Fruit fly (Drosophila melanogaster) whole organism, prepupa: ENCODE data around the gene Irbp.

Experiments
- Blimp-1 ChIP-seq: fragments of 200-800 bp; sonication (Bioruptor generic); optimal IDR thresholded peaks from 3 replicates; lab custom pipeline; 2017; ENCODE audit warnings: missing biosample characterization, missing genetic modification characterization, mild to moderate bottlenecking, moderate library complexity, missing genetic modification reagents
- CG10631 ChIP-seq: fragments of 200-800 bp; sonication (Bioruptor generic); optimal IDR thresholded peaks from 2 replicates; lab custom pipeline; 2016; ENCODE audit warnings: missing biosample characterization, missing genetic modification characterization
- CG10669 ChIP-seq: fragments of 200-800 bp; sonication (Bioruptor generic); optimal IDR thresholded peaks from 3 replicates; lab custom pipeline; 2018; ENCODE audit warnings: missing biosample characterization, mild to moderate bottlenecking, missing genetic modification characterization, moderate library complexity
- CG11294 ChIP-seq: fragments of 200-800 bp; sonication (Bioruptor generic); IDR thresholded peaks from 2 replicates; pipeline ENCODE4 v1.3.6; 2022; ENCODE audit warnings: missing biosample characterization, missing genetic modification characterization
- CG11762 ChIP-seq: fragments of 200-800 bp; sonication (Bioruptor generic); optimal IDR thresholded peaks from 3 replicates; lab custom pipeline; 2016; ENCODE audit warnings: missing biosample characterization, missing genetic modification characterization; ENCODE audit not compliant: insufficient read depth
- CG11902 ChIP-seq: fragments of 200-800 bp; sonication (Bioruptor generic); optimal IDR thresholded peaks from 3 replicates; lab custom pipeline; 2016; ENCODE audit warnings: missing biosample characterization, missing genetic modification characterization
- CG15336 ChIP-seq: fragments of 200-800 bp; sonication (Bioruptor generic); IDR thresholded peaks from 2 replicates; pipeline ENCODE4 v1.3.6; 2022; ENCODE audit warnings: missing biosample characterization, missing genetic modification characterization
- CG1621 ChIP-seq: fragments of 200-800 bp; sonication (Bioruptor generic); optimal IDR thresholded peaks from 3 replicates; lab custom pipeline; 2018; ENCODE audit warnings: missing biosample characterization, mild to moderate bottlenecking, missing genetic modification characterization
- CG16779 ChIP-seq: fragments of 200-800 bp; sonication (Bioruptor generic); optimal IDR thresholded peaks from 3 replicates; lab custom pipeline; 2017; ENCODE audit warnings: missing biosample characterization, mild to moderate bottlenecking, missing genetic modification characterization
- CG3032 ChIP-seq: fragments of 200-800 bp; optimal IDR thresholded peaks from 2 replicates; lab custom pipeline; 2019; ENCODE audit warnings: missing biosample characterization, mild to moderate bottlenecking, missing genetic modification characterization, moderate library complexity
- CG31627 ChIP-seq: fragments of 200-800 bp; sonication (Bioruptor generic); optimal IDR thresholded peaks from 3 replicates; lab custom pipeline; 2016; ENCODE audit warnings: missing biosample characterization, missing genetic modification characterization
- CG32006 ChIP-seq: fragments of 200-800 bp; sonication (Bioruptor generic); optimal IDR thresholded peaks from 3 replicates; lab custom pipeline; 2017; ENCODE audit warnings: missing biosample characterization, mild to moderate bottlenecking, missing genetic modification characterization
- CG34406 ChIP-seq: fragments of 200-800 bp; sonication (Bioruptor generic); optimal IDR thresholded peaks from 3 replicates; lab custom pipeline; 2016; ENCODE audit warnings: missing biosample characterization, missing genetic modification characterization
- CG3919 ChIP-seq: fragments of 200-800 bp; sonication (Bioruptor generic); optimal IDR thresholded peaks from 3 replicates; lab custom pipeline; 2016; ENCODE audit warnings: missing biosample characterization, missing genetic modification characterization
- CG6163 ChIP-seq: fragments of 200-800 bp; sonication (Bioruptor generic); IDR thresholded peaks from 3 replicates; pipeline ENCODE4 v1.3.6; 2022; ENCODE audit warnings: missing biosample characterization, missing genetic modification characterization
- CG6276 ChIP-seq: fragments of 200-800 bp; sonication (Bioruptor generic); optimal IDR thresholded peaks from 2 replicates; lab custom pipeline; 2017; ENCODE audit warnings: missing biosample characterization, mild to moderate bottlenecking, missing genetic modification characterization
- CG6792 ChIP-seq: fragments of 200-800 bp; sonication (Bioruptor generic); optimal IDR thresholded peaks from 3 replicates; lab custom pipeline; 2016; ENCODE audit warnings: missing biosample characterization, missing genetic modification characterization
- CG6854 ChIP-seq: fragments of 200-800 bp; sonication (Bioruptor generic); optimal IDR thresholded peaks from 2 replicates; lab custom pipeline; 2017; ENCODE audit warnings: missing biosample characterization, mild to moderate bottlenecking, missing genetic modification characterization
- CG7368 ChIP-seq: fragments of 200-800 bp; sonication (Bioruptor generic); optimal IDR thresholded peaks from 3 replicates; lab custom pipeline; 2016; ENCODE audit warnings: missing biosample characterization, missing genetic modification characterization
- CG8119 ChIP-seq: fragments of 200-800 bp; sonication (Bioruptor generic); IDR thresholded peaks from 3 replicates; pipeline ENCODE4 v1.3.6; 2022; ENCODE audit warnings: missing biosample characterization, missing genetic modification characterization
- CG8319 ChIP-seq: fragments of 200-800 bp; sonication (Bioruptor generic); optimal IDR thresholded peaks from 3 replicates; lab custom pipeline; 2016; ENCODE audit warnings: missing biosample characterization, missing genetic modification characterization
- CG8632 ChIP-seq: fragments of 200-800 bp; sonication (Bioruptor generic); optimal IDR thresholded peaks from 3 replicates; lab custom pipeline; 2016; ENCODE audit warnings: missing biosample characterization, missing genetic modification characterization
- CG9139 ChIP-seq: fragments of 200-800 bp; sonication (Bioruptor generic); optimal IDR thresholded peaks from 3 replicates; lab custom pipeline; 2017; ENCODE audit warnings: missing biosample characterization, mild to moderate bottlenecking, missing genetic modification characterization
- Ets21C ChIP-seq: fragments of 200-800 bp; sonication (Bioruptor generic); optimal IDR thresholded peaks from 3 replicates; lab custom pipeline; 2016; ENCODE audit warnings: missing biosample characterization, missing genetic modification characterization
- Ets96B ChIP-seq: fragments of 200-800 bp; optimal IDR thresholded peaks from 2 replicates; lab custom pipeline; 2019; ENCODE audit warnings: missing biosample characterization, mild to moderate bottlenecking, missing genetic modification characterization, moderate library complexity
- Gug ChIP-seq: fragments of 200-800 bp; sonication (Bioruptor generic); IDR thresholded peaks from 2 replicates; pipeline ENCODE4 v1.3.6; 2022; ENCODE audit warnings: missing biosample characterization, missing genetic modification characterization
- Hr38 ChIP-seq: sonication (Bioruptor generic); optimal IDR thresholded peaks from 2 replicates; lab custom pipeline; 2016; ENCODE audit warnings: missing biosample characterization, missing genetic modification characterization
- Hr39 ChIP-seq: fragments of 200-800 bp; sonication (Bioruptor generic); optimal IDR thresholded peaks from 2 replicates; lab custom pipeline; 2016; ENCODE audit warnings: missing biosample characterization, missing genetic modification characterization
- Lpt ChIP-seq: fragments of 200-800 bp; sonication (Bioruptor generic); optimal IDR thresholded peaks from 3 replicates; lab custom pipeline; 2016; ENCODE audit warnings: missing biosample characterization, missing genetic modification characterization
- Met ChIP-seq: fragments of 200-800 bp; sonication (Bioruptor generic); optimal IDR thresholded peaks from 3 replicates; lab custom pipeline; 2016; ENCODE audit warnings: missing biosample characterization, missing genetic modification characterization
- OdsH ChIP-seq: fragments of 200-800 bp; sonication (Bioruptor generic); optimal IDR thresholded peaks from 3 replicates; lab custom pipeline; 2016; ENCODE audit warnings: missing biosample characterization, missing genetic modification characterization
- Sox14 ChIP-seq: fragments of 200-800 bp; sonication (Bioruptor generic); optimal IDR thresholded peaks from 3 replicates; lab custom pipeline; 2016; ENCODE audit warnings: missing biosample characterization, missing genetic modification characterization
- Sox15 ChIP-seq: fragments of 200-800 bp; sonication (Bioruptor generic); optimal IDR thresholded peaks from 3 replicates; lab custom pipeline; 2016; ENCODE audit warnings: missing biosample characterization, missing genetic modification characterization
- achi ChIP-seq: fragments of 200-800 bp; sonication (Bioruptor generic); optimal IDR thresholded peaks from 3 replicates; lab custom pipeline; 2016; ENCODE audit warnings: missing biosample characterization, missing genetic modification characterization
- acj6 ChIP-seq: fragments of 200-800 bp; sonication (Bioruptor generic); optimal IDR thresholded peaks from 3 replicates; lab custom pipeline; 2016; ENCODE audit warnings: missing biosample characterization, missing genetic modification characterization
- cyc ChIP-seq: fragments of 200-800 bp; sonication (Bioruptor generic); optimal IDR thresholded peaks from 3 replicates; lab custom pipeline; 2016; ENCODE audit warnings: missing biosample characterization, missing genetic modification characterization
- dac ChIP-seq: fragments of 200-800 bp; sonication (Bioruptor generic); optimal IDR thresholded peaks from 2 replicates; lab custom pipeline; 2017; ENCODE audit warnings: missing biosample characterization, mild to moderate bottlenecking, missing genetic modification characterization
- dsx ChIP-seq: fragments of 200-800 bp; optimal IDR thresholded peaks from 3 replicates; lab custom pipeline; 2019; ENCODE audit warnings: missing biosample characterization, mild to moderate bottlenecking, missing genetic modification characterization, moderate library complexity; ENCODE audit not compliant: poor library complexity, severe bottlenecking
- eg ChIP-seq: fragments of 200-800 bp; sonication (Bioruptor generic); IDR thresholded peaks from 3 replicates; pipeline ENCODE4 v1.3.6; 2022; ENCODE audit warnings: missing biosample characterization, missing genetic modification characterization
- esn ChIP-seq: fragments of 200-800 bp; sonication (Bioruptor generic); optimal IDR thresholded peaks from 2 replicates; lab custom pipeline; 2016; ENCODE audit warnings: missing biosample characterization, mild to moderate bottlenecking, missing genetic modification characterization, moderate library complexity
- fd59A ChIP-seq: fragments of 200-800 bp; sonication (Bioruptor generic); optimal IDR thresholded peaks from 2 replicates; lab custom pipeline; 2017; ENCODE audit warnings: missing biosample characterization, mild to moderate bottlenecking, missing genetic modification characterization, missing genetic modification reagents
- fkh ChIP-seq: fragments of 200-800 bp; sonication (Bioruptor generic); optimal IDR thresholded peaks from 3 replicates; lab custom pipeline; 2017; ENCODE audit warnings: missing biosample characterization, mild to moderate bottlenecking, missing genetic modification characterization, moderate library complexity
- lz ChIP-seq: fragments of 200-800 bp; sonication (Bioruptor generic); optimal IDR thresholded peaks from 3 replicates; lab custom pipeline; 2016; ENCODE audit warnings: missing biosample characterization, missing genetic modification characterization
- net ChIP-seq: fragments of 200-800 bp; sonication (Bioruptor generic); optimal IDR thresholded peaks from 3 replicates; lab custom pipeline; 2016; ENCODE audit warnings: missing biosample characterization, missing genetic modification characterization
- pdm3 ChIP-seq: fragments of 200-800 bp; sonication (Bioruptor generic); optimal IDR thresholded peaks from 3 replicates; lab custom pipeline; 2016; ENCODE audit warnings: missing biosample characterization, missing genetic modification characterization
- salr ChIP-seq, 2 experiments: fragments of 200-800 bp; sonication (Bioruptor generic); optimal IDR thresholded peaks; 3 replicates each; lab custom pipeline; 2016 to 2018; ENCODE audit warnings: missing biosample characterization in 2 of 2, missing genetic modification characterization in 2 of 2, mild to moderate bottlenecking in 1 of 2
- spab ChIP-seq: fragments of 200-800 bp; sonication (Bioruptor generic); optimal IDR thresholded peaks from 2 replicates; lab custom pipeline; 2017; ENCODE audit warnings: missing biosample characterization, mild to moderate bottlenecking, missing genetic modification characterization, missing genetic modification reagents
- ss ChIP-seq, 2 experiments: fragments of 200-800 bp; sonication (Bioruptor generic); optimal IDR thresholded peaks; 2 replicates in 1 of 2; 3 replicates in 1 of 2; lab custom pipeline; 2017 to 2018; ENCODE audit warnings: mild to moderate bottlenecking in 2 of 2, missing biosample characterization in 2 of 2, missing genetic modification characterization in 2 of 2, moderate library complexity in 1 of 2
- svp ChIP-seq: fragments of 200-800 bp; sonication (Bioruptor generic); peaks from one replicate; lab custom pipeline; 2016; ENCODE audit warnings: missing biosample characterization, missing genetic modification characterization
- topi ChIP-seq: fragments of 200-800 bp; sonication (Bioruptor generic); optimal IDR thresholded peaks from 3 replicates; lab custom pipeline; 2016; ENCODE audit warnings: missing biosample characterization, missing genetic modification characterization

The Irbp gene

DNA sequence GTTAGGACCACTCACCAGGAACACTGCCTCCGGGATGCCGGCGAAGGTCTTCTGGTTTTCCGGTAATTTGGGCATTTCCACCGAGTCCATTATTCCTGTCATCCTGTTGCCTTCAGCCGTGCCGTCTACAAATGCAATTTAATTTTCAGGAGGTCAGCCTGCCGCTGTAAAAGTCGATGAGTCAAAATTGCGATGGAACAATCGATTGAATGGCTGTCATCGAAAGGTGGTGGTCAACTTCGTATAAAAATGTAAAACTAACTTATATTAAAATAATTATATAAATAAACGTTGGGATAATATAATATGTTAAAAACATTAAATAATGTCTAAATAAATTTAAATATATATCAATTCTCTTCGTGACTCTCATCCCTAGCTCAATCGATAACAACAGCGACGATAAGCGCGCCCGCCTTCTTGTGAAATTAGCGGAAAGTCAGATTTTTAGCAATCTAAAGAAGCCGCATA, at the start of gene Irbp, which contains the start of gene mgr:
Irbp (plus strand) TSS at position 381 of the 471 bp plus-strand sequence.
mgr (minus strand) TSS at position 209 of the 471 bp plus-strand sequence.
- TF ChIP-seq CG8632 (GFP tag; lab: Kevin White, UChicago) (peak; percentile 84), CG6276 (GFP tag; lab: Kevin White, UChicago) (no peak), CG10631 (GFP tag; lab: Kevin White, UChicago) (peak; percentile 92), CG7368 (GFP tag; lab: Kevin White, UChicago) (peak; percentile 66), CG10669 (peak; percentile 84), CG9139 (peak; percentile 68), svp (GFP tag; lab: Kevin White, UChicago) (peak; percentile 92), spab (GFP tag; lab: Kevin White, UChicago) (no peak), Sox15 (GFP tag; lab: Kevin White, UChicago) (peak; percentile 65), net (GFP tag; lab: Kevin White, UChicago) (peak; percentile 77), Blimp-1 (peak; percentile 62), esn (peak; percentile 83), lz (peak; percentile 75), fkh (no peak), Gug (GFP tag; lab: Robert Waterston, UW) (peak; percentile 91), CG3919 (GFP tag; lab: Kevin White, UChicago) (peak; percentile 85), CG31627 (GFP tag; lab: Kevin White, UChicago) (peak; percentile 61), acj6 (peak; percentile 84), dsx (GFP tag; lab: Kevin White, UChicago) (peak; percentile 86), CG11762 (GFP tag; lab: Kevin White, UChicago) (peak; percentile 76), Ets96B (tag; lab: Kevin White, UChicago) (peak; percentile 71), Hr38 (GFP tag; lab: Kevin White, UChicago) (no peak), pdm3 (GFP tag; lab: Kevin White, UChicago) (no peak), CG3032 (tag; lab: Kevin White, UChicago) (peak; percentile 90), Sox14 (GFP tag; lab: Kevin White, UChicago) (peak; percentile 63), Met (GFP tag; lab: Kevin White, UChicago) (no peak), CG32006 (GFP tag; lab: Kevin White, UChicago) (peak; percentile 87), ss (GFP tag; optimal IDR thresholded peaks at IDR 0.05; lab: Kevin White, UChicago) (peak in 1 of 2 experiments; percentile 81), achi (GFP tag; lab: Kevin White, UChicago) (peak; percentile 90), CG8119 (GFP tag; lab: Robert Waterston, UW) (peak; percentile 85), topi (GFP tag; lab: Kevin White, UChicago) (peak; percentile 76), CG11902 (peak; percentile 62), CG6792 (GFP tag; lab: Kevin White, UChicago) (peak; percentile 79), cyc (peak; percentile 60), CG1621 (tag; lab: Kevin White, UChicago) (peak; percentile 69), OdsH (GFP tag; lab: Kevin White, UChicago) (peak; percentile 85), eg (GFP tag; lab: Robert Waterston, UW) (peak; percentile 90), CG8319 (peak; percentile 60), CG6854 (GFP tag; lab: Kevin White, UChicago) (no peak), Lpt (GFP tag; lab: Kevin White, UChicago) (peak; percentile 59), fd59A (GFP tag; lab: Kevin White, UChicago) (peak; percentile 54), CG6163 (GFP tag; lab: Robert Waterston, UW) (peak; percentile 89), Hr39 (GFP tag; lab: Kevin White, UChicago) (no peak), CG34406 (GFP tag; lab: Kevin White, UChicago) (peak; percentile 90), CG15336 (GFP tag; lab: Robert Waterston, UW) (no peak; the same call in none of the 2 replicates), Ets21C (peak; percentile 49), salr (GFP tag; optimal IDR thresholded peaks at IDR 0.05; lab: Kevin White, UChicago) (no peak), dac (GFP tag; lab: Kevin White, UChicago) (peak; percentile 78), CG16779 (peak; percentile 58), CG11294 (GFP tag; lab: Robert Waterston, UW) (peak; percentile 82)
- TF ChIP-seq, all 60 proteins: peak for 40
